Fruit fly (Drosophila melanogaster) whole organism, pupa: ENCODE data around the gene ppk19.

Experiments used
- CG10348 ChIP-seq: fragments of 200-800 bp; sonication (Bioruptor generic); IDR thresholded peaks from 2 replicates; pipeline ENCODE4 v1.3.6; 2022; ENCODE audit warnings: missing biosample characterization, missing genetic modification characterization
- CG12605 ChIP-seq: fragments of 200-800 bp; sonication (Bioruptor generic); IDR thresholded peaks from 2 replicates; pipeline ENCODE4 v1.3.6; 2022; ENCODE audit warnings: missing biosample characterization, missing genetic modification characterization
- CG13204 ChIP-seq: fragments of 200-800 bp; sonication (Bioruptor generic); optimal IDR thresholded peaks from 2 replicates; lab custom pipeline; 2018; ENCODE audit warnings: missing biosample characterization, mild to moderate bottlenecking, missing genetic modification characterization, moderate library complexity
- CG14655 ChIP-seq: fragments of 200-800 bp; sonication (Bioruptor generic); optimal IDR thresholded peaks from 3 replicates; lab custom pipeline; 2017; ENCODE audit warnings: mild to moderate bottlenecking, missing biosample characterization, missing genetic modification reagents, missing genetic modification characterization
- CG15710 ChIP-seq: fragments of 200-800 bp; sonication (Bioruptor generic); optimal IDR thresholded peaks from 2 replicates; lab custom pipeline; 2018; ENCODE audit warnings: missing biosample characterization, mild to moderate bottlenecking, missing genetic modification characterization, moderate library complexity
- CG17806 ChIP-seq: fragments of 200-800 bp; sonication (Bioruptor generic); optimal IDR thresholded peaks from 2 replicates; lab custom pipeline; 2018; ENCODE audit warnings: missing biosample characterization, mild to moderate bottlenecking, missing genetic modification characterization, moderate library complexity
- CG32121 ChIP-seq: fragments of 200-800 bp; sonication (Bioruptor generic); IDR thresholded peaks from 2 replicates; pipeline ENCODE4 v1.3.6; 2022; ENCODE audit warnings: missing biosample characterization, missing genetic modification characterization
- CG34367 ChIP-seq: fragments of 200-800 bp; sonication (Bioruptor generic); optimal IDR thresholded peaks from 2 replicates; lab custom pipeline; 2018; ENCODE audit warnings: missing biosample characterization, mild to moderate bottlenecking, missing genetic modification characterization
- CG4496 ChIP-seq: fragments of 200-800 bp; sonication (Bioruptor generic); IDR thresholded peaks from 3 replicates; pipeline ENCODE4 v1.3.6; 2022; ENCODE audit warnings: missing biosample characterization, missing genetic modification characterization
- CG8159 ChIP-seq: fragments of 200-800 bp; sonication (Bioruptor generic); optimal IDR thresholded peaks from 3 replicates; lab custom pipeline; 2018; ENCODE audit warnings: missing biosample characterization, mild to moderate bottlenecking, missing genetic modification characterization, moderate library complexity
- CG8301 ChIP-seq: fragments of 200-800 bp; sonication (Bioruptor generic); optimal IDR thresholded peaks from 2 replicates; lab custom pipeline; 2018; ENCODE audit warnings: missing biosample characterization, mild to moderate bottlenecking, missing genetic modification characterization
- CG9948 ChIP-seq: fragments of 200-800 bp; sonication (Bioruptor generic); optimal IDR thresholded peaks from 2 replicates; lab custom pipeline; 2018; ENCODE audit warnings: missing biosample characterization, mild to moderate bottlenecking, missing genetic modification characterization, moderate library complexity
- D1 ChIP-seq: fragments of 200-800 bp; sonication (Bioruptor generic); optimal IDR thresholded peaks from 2 replicates; lab custom pipeline; 2018; ENCODE audit warnings: missing biosample characterization, mild to moderate bottlenecking, missing genetic modification characterization, moderate library complexity
- EcR ChIP-seq: fragments of 200-800 bp; sonication (Bioruptor generic); optimal IDR thresholded peaks from 3 replicates; lab custom pipeline; 2019; ENCODE audit warnings: missing biosample characterization, missing genetic modification characterization, mild to moderate bottlenecking, moderate library complexity, missing genetic modification reagents
- Ets98B ChIP-seq: fragments of 200-800 bp; sonication (Bioruptor generic); IDR thresholded peaks from 2 replicates; pipeline ENCODE4 v1.3.6; 2022; ENCODE audit warnings: missing biosample characterization, missing genetic modification characterization
- Pif1A ChIP-seq: fragments of 200-800 bp; sonication (Bioruptor generic); optimal IDR thresholded peaks from 3 replicates; lab custom pipeline; 2016; ENCODE audit warnings: missing biosample characterization, missing genetic modification characterization
- Pif1B ChIP-seq: fragments of 200-800 bp; sonication (Bioruptor generic); optimal IDR thresholded peaks from 3 replicates; lab custom pipeline; 2016; ENCODE audit warnings: missing biosample characterization, missing genetic modification characterization
- Snoo ChIP-seq: fragments of 200-800 bp; sonication (Bioruptor generic); optimal IDR thresholded peaks from 3 replicates; lab custom pipeline; 2017; ENCODE audit warnings: missing biosample characterization, mild to moderate bottlenecking, missing genetic modification characterization, inconsistent platforms
- fd96Ca ChIP-seq: fragments of 200-800 bp; sonication (Bioruptor generic); IDR thresholded peaks from 3 replicates; pipeline ENCODE4 v1.3.6; 2022; ENCODE audit warnings: missing biosample characterization, missing genetic modification characterization
- gl ChIP-seq: fragments of 200-800 bp; sonication (Bioruptor generic); optimal IDR thresholded peaks from 2 replicates; lab custom pipeline; 2018; ENCODE audit warnings: missing biosample characterization, mild to moderate bottlenecking, missing genetic modification characterization
- rn ChIP-seq: fragments of 200-800 bp; sonication (Bioruptor generic); IDR thresholded peaks from 2 replicates; pipeline ENCODE4 v1.3.6; 2022; ENCODE audit warnings: missing biosample characterization, missing genetic modification characterization

Gene ppk19

DNA sequence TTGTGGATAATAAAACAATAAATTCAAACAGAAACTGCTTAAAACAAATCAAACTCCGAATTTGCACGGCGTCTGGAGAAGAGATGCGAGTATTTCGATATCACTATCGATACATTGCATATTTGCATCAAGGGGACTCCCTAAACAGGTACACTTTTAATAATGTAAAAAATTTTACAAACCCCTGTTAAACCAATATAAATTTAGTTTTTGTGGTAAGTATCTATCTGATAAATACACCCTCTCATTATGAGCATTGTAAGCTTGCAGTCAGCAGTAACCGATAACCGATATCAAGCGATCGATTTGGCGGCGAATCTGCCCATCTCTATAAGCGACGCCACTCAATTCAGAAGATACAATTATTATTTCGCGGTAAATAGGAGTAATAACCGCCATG, 3.1 kb downstream of the ppk19 start, which contains the start of the genes Bub3 and Cap-D2:
Gene Bub3 (minus strand): TSS at position 89 of the 400 bp plus-strand sequence.
Gene Cap-D2 (plus strand): TSS at position 319 of the 400 bp plus-strand sequence.
- no peak for TF ChIP-seq Pif1B (GFP tag; lab: Kevin White, UChicago)
- no peak for TF ChIP-seq rn (GFP tag; lab: Robert Waterston, UW)
- no peak for TF ChIP-seq CG13204 (GFP tag; lab: Kevin White, UChicago)
- TF ChIP-seq CG12605: no peak
- no peak for TF ChIP-seq gl
- TF ChIP-seq Snoo (tag; lab: Kevin White, UChicago): no peak
- TF ChIP-seq CG9948 (tag; lab: Kevin White, UChicago): peak; percentile 47
- TF ChIP-seq CG15710: peak; percentile 55
- TF ChIP-seq EcR: no peak
- TF ChIP-seq Ets98B (GFP tag; lab: Robert Waterston, UW): peak; percentile 72; the same call in 1 of the 2 replicates
- peak; percentile 64 for TF ChIP-seq CG32121
- no peak for TF ChIP-seq CG8301 (tag; lab: Kevin White, UChicago)
- peak; percentile 64; the same call in 1 of the 3 replicates for TF ChIP-seq CG4496 (GFP tag; lab: Robert Waterston, UW)
- TF ChIP-seq CG17806 (tag; lab: Kevin White, UChicago): peak; percentile 60
- no peak for TF ChIP-seq CG10348 (GFP tag; lab: Robert Waterston, UW)
- TF ChIP-seq CG8159 (tag; lab: Kevin White, UChicago): peak; percentile 54
- no peak for TF ChIP-seq D1 (tag; lab: Kevin White, UChicago)
- peak; percentile 27 for TF ChIP-seq CG34367
- no peak for TF ChIP-seq Pif1A (GFP tag; lab: Kevin White, UChicago)
- TF ChIP-seq fd96Ca (GFP tag; lab: Robert Waterston, UW): peak; percentile 60; the same call in 2 of the 3 replicates
- TF ChIP-seq CG14655: no peak

DNA sequence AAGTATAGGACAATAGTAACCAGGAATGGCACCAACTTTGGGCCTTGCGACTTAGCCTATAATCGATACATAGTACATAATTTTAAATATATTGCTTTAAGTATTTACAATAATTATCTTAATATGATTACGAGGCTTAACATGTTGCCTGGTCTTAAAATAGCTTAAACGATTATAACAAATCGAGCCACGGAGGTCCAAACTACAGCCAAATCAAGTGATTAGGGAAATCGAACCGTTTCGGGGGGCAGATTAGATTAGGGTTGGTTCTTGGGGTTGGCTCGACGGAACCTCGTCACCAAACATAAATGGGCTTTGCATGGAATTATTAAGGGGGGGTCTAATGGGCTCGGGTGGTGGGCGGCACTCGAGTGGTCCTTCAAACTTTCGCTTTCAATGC, 9.0 kb downstream of the ppk19 start:
- TF ChIP-seq Pif1A (GFP tag; lab: Kevin White, UChicago) (no peak), Pif1B (GFP tag; lab: Kevin White, UChicago) (no peak), fd96Ca (GFP tag; lab: Robert Waterston, UW) (no peak), CG8159 (tag; lab: Kevin White, UChicago) (no peak), CG8301 (tag; lab: Kevin White, UChicago) (no peak), CG32121 (no peak), CG9948 (tag; lab: Kevin White, UChicago) (no peak), CG12605 (no peak), Snoo (tag; lab: Kevin White, UChicago) (no peak), CG4496 (GFP tag; lab: Robert Waterston, UW) (no peak), EcR (no peak), rn (GFP tag; lab: Robert Waterston, UW) (no peak), CG34367 (no peak), Ets98B (GFP tag; lab: Robert Waterston, UW) (no peak), CG13204 (GFP tag; lab: Kevin White, UChicago) (no peak), gl (no peak), CG14655 (no peak), CG15710 (no peak), CG10348 (GFP tag; lab: Robert Waterston, UW) (no peak), CG17806 (tag; lab: Kevin White, UChicago) (no peak)

DNA sequence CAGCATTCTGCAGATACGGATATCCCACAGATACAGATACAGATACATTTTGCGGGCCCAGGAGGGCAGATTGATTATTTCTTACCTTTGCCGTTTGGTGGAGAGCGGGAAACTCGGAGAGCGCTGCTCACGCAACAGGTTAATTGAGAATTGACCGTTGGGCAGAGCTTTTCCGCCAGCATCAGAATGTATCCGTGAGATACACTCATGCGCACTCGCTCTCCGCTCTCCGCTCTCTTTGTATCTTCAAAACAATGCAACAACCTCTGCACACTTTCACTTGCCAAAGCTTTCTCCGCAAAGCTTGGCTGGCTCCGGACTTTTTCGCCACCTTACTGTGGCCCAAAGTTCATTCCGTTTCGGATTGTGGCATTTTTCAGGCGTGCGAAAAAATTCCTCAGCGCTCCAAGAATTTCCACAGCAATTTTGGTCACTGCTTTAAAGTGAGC, 9.9 kb downstream of the ppk19 start, which contains the start of the genes CG7582 and Gycalpha99B:
Gene CG7582 (minus strand): TSS at position 127 of the 449 bp plus-strand sequence.
Gene Gycalpha99B (plus strand): TSS at position 352 of the 449 bp plus-strand sequence.
- TF ChIP-seq CG34367 (no peak), gl (no peak), Snoo (tag; lab: Kevin White, UChicago) (no peak), CG8159 (tag; lab: Kevin White, UChicago) (no peak), CG14655 (peak; percentile 32), CG4496 (GFP tag; lab: Robert Waterston, UW) (peak; percentile 76), CG17806 (tag; lab: Kevin White, UChicago) (no peak), fd96Ca (GFP tag; lab: Robert Waterston, UW) (no peak; the same call in 2 of the 3 replicates), CG9948 (tag; lab: Kevin White, UChicago) (no peak), Pif1A (GFP tag; lab: Kevin White, UChicago) (no peak), CG32121 (peak; percentile 30; the same call in 1 of the 2 replicates), CG15710 (no peak), Ets98B (GFP tag; lab: Robert Waterston, UW) (peak; percentile 64), Pif1B (GFP tag; lab: Kevin White, UChicago) (no peak), CG10348 (GFP tag; lab: Robert Waterston, UW) (no peak), rn (GFP tag; lab: Robert Waterston, UW) (no peak), EcR (peak; percentile 74), D1 (tag; lab: Kevin White, UChicago) (no peak), CG8301 (tag; lab: Kevin White, UChicago) (peak; percentile 44), CG12605 (peak; percentile 92), CG13204 (GFP tag; lab: Kevin White, UChicago) (no peak)

DNA sequence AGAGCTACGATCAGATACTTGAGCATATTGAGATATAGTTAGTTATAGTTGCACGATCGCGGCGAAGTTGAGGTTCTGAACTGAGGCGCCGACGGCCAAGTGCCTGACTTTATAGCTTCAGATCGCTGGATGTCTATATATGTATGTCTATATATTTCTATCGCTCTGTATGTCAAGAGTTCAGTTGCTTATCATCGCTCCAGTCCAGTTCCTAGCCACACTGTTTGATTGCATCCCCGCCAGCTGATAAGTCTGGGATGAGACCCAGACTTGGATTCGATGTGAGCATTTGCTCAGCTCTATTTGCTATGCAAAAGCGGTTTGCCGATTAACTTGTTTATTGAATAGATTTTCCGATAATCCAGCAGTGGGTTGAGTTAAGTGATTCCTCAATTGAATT, 14.4 kb downstream of the ppk19 start:
- no peak for TF ChIP-seq Snoo (tag; lab: Kevin White, UChicago)
- no peak for TF ChIP-seq CG8301 (tag; lab: Kevin White, UChicago)
- TF ChIP-seq CG10348 (GFP tag; lab: Robert Waterston, UW): no peak
- no peak for TF ChIP-seq CG17806 (tag; lab: Kevin White, UChicago)
- TF ChIP-seq CG32121: no peak

DNA sequence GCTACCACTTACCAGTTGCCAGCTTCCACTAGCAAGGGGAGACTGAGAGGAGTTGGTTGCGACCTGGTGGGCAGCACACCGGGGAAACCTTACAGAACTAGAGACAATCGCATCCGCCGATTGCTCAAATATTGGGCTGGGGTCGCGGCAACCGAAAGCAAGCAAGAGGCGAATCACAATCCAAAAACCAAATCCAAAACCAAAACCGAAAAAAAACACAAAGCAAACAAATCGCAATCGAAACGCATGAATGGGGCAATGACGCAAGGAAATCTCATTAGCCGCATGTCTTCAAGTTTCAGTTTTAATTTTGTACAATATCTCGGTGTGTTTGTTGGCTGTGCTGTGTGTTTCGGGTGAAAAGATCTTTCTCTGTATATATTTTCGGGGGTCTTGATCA, 17.0 kb downstream of the ppk19 start, which contains the start of gene Obp99c:
Gene Obp99c (minus strand): TSS at position 101 of the 400 bp plus-strand sequence.
- TF ChIP-seq CG17806 (tag; lab: Kevin White, UChicago) (no peak), CG4496 (GFP tag; lab: Robert Waterston, UW) (no peak), Snoo (tag; lab: Kevin White, UChicago) (no peak), CG32121 (no peak), Pif1B (GFP tag; lab: Kevin White, UChicago) (no peak), CG12605 (no peak), CG34367 (no peak), CG10348 (GFP tag; lab: Robert Waterston, UW) (no peak), fd96Ca (GFP tag; lab: Robert Waterston, UW) (no peak), gl (no peak)
- TF ChIP-seq, all 21 proteins: peak for 0
